5 fruit fly cellular contexts compared by ENCODE assay signal in genomic region chrX:12629564-12629963, dm6.
A peak's percentile ranks its signal among the peaks of the same experiment; 100 is the strongest.
TF ChIP-seq lines count a peak whose summit lies in the region.

TSS of gene Aven (minus strand) at chrX:12629640.
TSS of gene CG2540 (plus strand) at chrX:12629878.

- TF ChIP-seq CTCF in whole organism, embryonic (GFP tag; optimal IDR thresholded peaks at IDR 0.05; lab: Kevin White, UChicago), result peak; percentile 7

TF ChIP-seq in whole organism, adult, 20 proteins besides CTCF, POLR2A, EP300 and RAD21 (continues in another document):
- TF ChIP-seq CG33017 (tag; optimal IDR thresholded peaks at IDR 0.05; lab: Kevin White, UChicago) (peak; percentile 87), CG5204 (GFP tag; optimal IDR thresholded peaks at IDR 0.05; lab: Kevin White, UChicago) (no peak), bab1 (GFP tag; optimal IDR thresholded peaks at IDR 0.05; lab: Kevin White, UChicago) (peak; percentile 94), CG7045 (GFP tag; optimal IDR thresholded peaks at IDR 0.05; lab: Kevin White, UChicago) (peak; percentile 74), cic (GFP tag; optimal IDR thresholded peaks at IDR 0.05; lab: Kevin White, UChicago) (peak; percentile 45), tj (GFP tag; optimal IDR thresholded peaks at IDR 0.05; lab: Kevin White, UChicago) (peak; percentile 69), CG14711 (tag; optimal IDR thresholded peaks at IDR 0.05; lab: Kevin White, UChicago) (peak; percentile 99), CG12768 (GFP tag; optimal IDR thresholded peaks at IDR 0.05; lab: Kevin White, UChicago) (peak; percentile 71), Crg-1 (GFP tag; optimal IDR thresholded peaks at IDR 0.05; lab: Kevin White, UChicago) (peak; percentile 66), cnc (optimal IDR thresholded peaks at IDR 0.05; lab: Kevin White, UChicago) (no peak), toe (GFP tag; optimal IDR thresholded peaks at IDR 0.05; lab: Kevin White, UChicago) (peak; percentile 34), Hr96 (GFP tag; optimal IDR thresholded peaks at IDR 0.05; lab: Kevin White, UChicago) (no peak), CG11617 (GFP tag; optimal IDR thresholded peaks at IDR 0.05; lab: Kevin White, UChicago) (peak; percentile 91), pad (GFP tag; optimal IDR thresholded peaks at IDR 0.05; lab: Kevin White, UChicago) (peak; percentile 75), CG1620 (GFP tag; optimal IDR thresholded peaks at IDR 0.05; lab: Kevin White, UChicago) (peak; percentile 31), Mnt (GFP tag; optimal IDR thresholded peaks at IDR 0.05; lab: Kevin White, UChicago) (peak; percentile 64), ovo (GFP tag; optimal IDR thresholded peaks at IDR 0.05; lab: Kevin White, UChicago) (peak; percentile 87), Clk (GFP tag; optimal IDR thresholded peaks at IDR 0.05; lab: Kevin White, UChicago) (peak; percentile 37)

TF ChIP-seq in whole organism, embryonic, 481 proteins besides CTCF, POLR2A, EP300 and RAD21 (continues in another document):
- TF ChIP-seq ssp (GFP tag; IDR thresholded peaks at IDR 0.05; lab: Robert Waterston, UW) (peak; percentile 45; the same call in 1 of the 2 replicates), CG15696 (tag; optimal IDR thresholded peaks at IDR 0.05; lab: Kevin White, UChicago) (peak; percentile 89), Ptx1 (GFP tag; IDR thresholded peaks at IDR 0.05; lab: Robert Waterston, UW) (peak; percentile 78), CG9727 (GFP tag; optimal IDR thresholded peaks at IDR 0.05; lab: Kevin White, UChicago) (peak; percentile 88), CG3407 (GFP tag; optimal IDR thresholded peaks at IDR 0.05; lab: Kevin White, UChicago) (peak; percentile 70), Hr51 (GFP tag; optimal IDR thresholded peaks at IDR 0.05; lab: Kevin White, UChicago) (peak; percentile 2 to 89), CG1602 (GFP tag; optimal IDR thresholded peaks at IDR 0.05; lab: Kevin White, UChicago) (peak; percentile 52), Sin3A (optimal IDR thresholded peaks at IDR 0.05; lab: Kevin White, UChicago) (no peak), CG6689 (GFP tag; IDR thresholded peaks at IDR 0.05; lab: Robert Waterston, UW) (peak; percentile 59; the same call in 1 of the 2 replicates), CG34376 (GFP tag; optimal IDR thresholded peaks at IDR 0.05; lab: Kevin White, UChicago) (peak; percentile 80), schlank (tag; optimal IDR thresholded peaks at IDR 0.05; lab: Kevin White, UChicago) (peak; percentile 3), CG12391 (tag; optimal IDR thresholded peaks at IDR 0.05; lab: Kevin White, UChicago) (peak; percentile 92), Dp (GFP tag; optimal IDR thresholded peaks at IDR 0.05; lab: Kevin White, UChicago) (peak; percentile 4), CG14710 (tag; optimal IDR thresholded peaks at IDR 0.05; lab: Kevin White, UChicago) (peak; percentile 90), shn (GFP tag; optimal IDR thresholded peaks at IDR 0.05; lab: Kevin White, UChicago) (no peak), CG7271 (tag; optimal IDR thresholded peaks at IDR 0.05; lab: Kevin White, UChicago) (peak; percentile 68), CG4854 (GFP tag; optimal IDR thresholded peaks at IDR 0.05; lab: Kevin White, UChicago) (no peak), gsb-n (tag; optimal IDR thresholded peaks at IDR 0.05; lab: Kevin White, UChicago) (peak; percentile 84)

TF ChIP-seq in whole organism, prepupa, 60 proteins besides CTCF, POLR2A, EP300 and RAD21 (continues in another document):
- peak; percentile 77 for TF ChIP-seq Ets96B (tag; optimal IDR thresholded peaks at IDR 0.05; lab: Kevin White, UChicago)
- peak; percentile 56 for TF ChIP-seq fkh (GFP tag; optimal IDR thresholded peaks at IDR 0.05; lab: Kevin White, UChicago)
- TF ChIP-seq pdm3 (GFP tag; optimal IDR thresholded peaks at IDR 0.05; lab: Kevin White, UChicago), result peak; percentile 56
- TF ChIP-seq Blimp-1 (GFP tag; optimal IDR thresholded peaks at IDR 0.05; lab: Kevin White, UChicago), result peak; percentile 26
- TF ChIP-seq CG7368 (GFP tag; optimal IDR thresholded peaks at IDR 0.05; lab: Kevin White, UChicago), result peak; percentile 54
- TF ChIP-seq svp (GFP tag; lab: Kevin White, UChicago), result peak; percentile 48
- TF ChIP-seq CG31627 (GFP tag; optimal IDR thresholded peaks at IDR 0.05; lab: Kevin White, UChicago), result peak; percentile 16
- TF ChIP-seq CG6854 (GFP tag; optimal IDR thresholded peaks at IDR 0.05; lab: Kevin White, UChicago), result peak; percentile 75
- peak; percentile 55; the same call in 1 of the 3 replicates for TF ChIP-seq eg (GFP tag; IDR thresholded peaks at IDR 0.05; lab: Robert Waterston, UW)
- peak; percentile 48 for TF ChIP-seq Sox15 (GFP tag; optimal IDR thresholded peaks at IDR 0.05; lab: Kevin White, UChicago)
- peak; percentile 13 for TF ChIP-seq CG11902 (GFP tag; optimal IDR thresholded peaks at IDR 0.05; lab: Kevin White, UChicago)
- TF ChIP-seq CG15336 (GFP tag; IDR thresholded peaks at IDR 0.05; lab: Robert Waterston, UW), result peak; percentile 78
- peak; percentile 60 for TF ChIP-seq Smox (GFP tag; optimal IDR thresholded peaks at IDR 0.05; lab: Kevin White, UChicago)
- TF ChIP-seq CG6276 (GFP tag; optimal IDR thresholded peaks at IDR 0.05; lab: Kevin White, UChicago), result peak; percentile 77
- peak; percentile 49 for TF ChIP-seq Eip75B (GFP tag; optimal IDR thresholded peaks at IDR 0.05; lab: Kevin White, UChicago)
- peak; percentile 48 for TF ChIP-seq Eip93F (GFP tag; optimal IDR thresholded peaks at IDR 0.05; lab: Kevin White, UChicago)
- TF ChIP-seq CG32006 (GFP tag; optimal IDR thresholded peaks at IDR 0.05; lab: Kevin White, UChicago), result peak; percentile 81
- TF ChIP-seq CG9139 (GFP tag; optimal IDR thresholded peaks at IDR 0.05; lab: Kevin White, UChicago), result peak; percentile 61
- TF ChIP-seq spab (GFP tag; optimal IDR thresholded peaks at IDR 0.05; lab: Kevin White, UChicago), result peak; percentile 60

TF ChIP-seq in whole organism, pupa, 21 proteins besides CTCF, POLR2A, EP300 and RAD21 (continues in another document):
- TF ChIP-seq D1 (tag; optimal IDR thresholded peaks at IDR 0.05; lab: Kevin White, UChicago) (peak; percentile 4), Pif1A (GFP tag; optimal IDR thresholded peaks at IDR 0.05; lab: Kevin White, UChicago) (no peak), CG8159 (tag; optimal IDR thresholded peaks at IDR 0.05; lab: Kevin White, UChicago) (peak; percentile 82), CG32121 (GFP tag; IDR thresholded peaks at IDR 0.05; lab: Robert Waterston, UW) (no peak; the same call in 1 of the 2 replicates), rn (GFP tag; IDR thresholded peaks at IDR 0.05; lab: Robert Waterston, UW) (no peak), Ets98B (GFP tag; IDR thresholded peaks at IDR 0.05; lab: Robert Waterston, UW) (no peak; the same call in 1 of the 2 replicates), CG12605 (GFP tag; IDR thresholded peaks at IDR 0.05; lab: Robert Waterston, UW) (peak; percentile 43; the same call in 1 of the 2 replicates), gl (tag; optimal IDR thresholded peaks at IDR 0.05; lab: Kevin White, UChicago) (peak; percentile 6), CG13204 (GFP tag; optimal IDR thresholded peaks at IDR 0.05; lab: Kevin White, UChicago) (peak; percentile 4), CG10348 (GFP tag; IDR thresholded peaks at IDR 0.05; lab: Robert Waterston, UW) (no peak), CG4496 (GFP tag; IDR thresholded peaks at IDR 0.05; lab: Robert Waterston, UW) (peak; percentile 44; the same call in 1 of the 3 replicates), fd96Ca (GFP tag; IDR thresholded peaks at IDR 0.05; lab: Robert Waterston, UW) (peak; percentile 66; the same call in 2 of the 3 replicates), CG15710 (tag; optimal IDR thresholded peaks at IDR 0.05; lab: Kevin White, UChicago) (peak; percentile 80), Snoo (tag; optimal IDR thresholded peaks at IDR 0.05; lab: Kevin White, UChicago) (peak; percentile 75), EcR (GFP tag; optimal IDR thresholded peaks at IDR 0.05; lab: Kevin White, UChicago) (no peak), CG17806 (tag; optimal IDR thresholded peaks at IDR 0.05; lab: Kevin White, UChicago) (peak; percentile 69), CG14655 (GFP tag; optimal IDR thresholded peaks at IDR 0.05; lab: Kevin White, UChicago) (peak; percentile 82), CG8301 (tag; optimal IDR thresholded peaks at IDR 0.05; lab: Kevin White, UChicago) (peak; percentile 67), Pif1B (GFP tag; optimal IDR thresholded peaks at IDR 0.05; lab: Kevin White, UChicago) (peak; percentile 66), CG9948 (tag; optimal IDR thresholded peaks at IDR 0.05; lab: Kevin White, UChicago) (peak; percentile 74)

TF ChIP-seq in whole organism, wandering third instar larva, 38 proteins besides CTCF, POLR2A, EP300 and RAD21 (continues in another document):
- TF ChIP-seq woc (GFP tag; optimal IDR thresholded peaks at IDR 0.05; lab: Kevin White, UChicago), result peak; percentile 54
- TF ChIP-seq pan (optimal IDR thresholded peaks at IDR 0.05; lab: Kevin White, UChicago), result no peak
- TF ChIP-seq Abd-B (GFP tag; optimal IDR thresholded peaks at IDR 0.05; lab: Kevin White, UChicago), result no peak
- TF ChIP-seq h (GFP tag; optimal IDR thresholded peaks at IDR 0.05; lab: Kevin White, UChicago), result peak; percentile 59
- TF ChIP-seq dsf (GFP tag; optimal IDR thresholded peaks at IDR 0.05; lab: Kevin White, UChicago; ENCODE audit: borderline replicate concordance), result no peak
- peak; percentile 80 for TF ChIP-seq CG9705 (GFP tag; optimal IDR thresholded peaks at IDR 0.05; lab: Kevin White, UChicago)
- peak; percentile 53 for TF ChIP-seq dmrt93B (GFP tag; optimal IDR thresholded peaks at IDR 0.05; lab: Kevin White, UChicago)
- no peak for TF ChIP-seq lola (GFP tag; optimal IDR thresholded peaks at IDR 0.05; lab: Kevin White, UChicago)
- TF ChIP-seq Myc (optimal IDR thresholded peaks at IDR 0.05; lab: Kevin White, UChicago), result no peak
- peak; percentile 39 for TF ChIP-seq Hnf4 (GFP tag; optimal IDR thresholded peaks at IDR 0.05; lab: Kevin White, UChicago)
- peak in 1 of 2 experiments; percentile 82 for TF ChIP-seq foxo (GFP tag; optimal IDR thresholded peaks at IDR 0.05; lab: Kevin White, UChicago)
- peak; percentile 69 for TF ChIP-seq sage (GFP tag; optimal IDR thresholded peaks at IDR 0.05; lab: Kevin White, UChicago)
- peak; percentile 65 for TF ChIP-seq fru (GFP tag; optimal IDR thresholded peaks at IDR 0.05; lab: Kevin White, UChicago)
- TF ChIP-seq Rel (GFP tag; optimal IDR thresholded peaks at IDR 0.05; lab: Kevin White, UChicago), result no peak
- peak; percentile 79 for TF ChIP-seq Rel (tag; optimal IDR thresholded peaks at IDR 0.05; lab: Kevin White, UChicago)
- TF ChIP-seq HLH106 (tag; optimal IDR thresholded peaks at IDR 0.05; lab: Kevin White, UChicago), result peak; percentile 89
- TF ChIP-seq psq (GFP tag; optimal IDR thresholded peaks at IDR 0.05; lab: Kevin White, UChicago), result peak; percentile 70
- peak; percentile 75 for TF ChIP-seq rgr (GFP tag; optimal IDR thresholded peaks at IDR 0.05; lab: Kevin White, UChicago)
- no peak for TF ChIP-seq Hr78 (GFP tag; optimal IDR thresholded peaks at IDR 0.05; lab: Kevin White, UChicago)
- no peak for TF ChIP-seq Jra (GFP tag; optimal IDR thresholded peaks at IDR 0.05; lab: Kevin White, UChicago)
- TF ChIP-seq N (GFP tag; optimal IDR thresholded peaks at IDR 0.05; lab: Kevin White, UChicago), result no peak
- peak; percentile 37 for TF ChIP-seq sv (GFP tag; optimal IDR thresholded peaks at IDR 0.05; lab: Kevin White, UChicago)
- TF ChIP-seq Dfd (GFP tag; optimal IDR thresholded peaks at IDR 0.05; lab: Kevin White, UChicago), result no peak
- TF ChIP-seq ey (GFP tag; optimal IDR thresholded peaks at IDR 0.05; lab: Kevin White, UChicago), result peak; percentile 19
